Fruit fly (Drosophila melanogaster): ENCODE measurements around the gene Hmgcr.

Hmgcr gene

dm6 chr3R:23782456-23783402, 49.6 kb downstream of the Hmgcr start (continued):
- peak; percentile 71 for TF ChIP-seq NfI (GFP tag; optimal IDR thresholded peaks at IDR 0.05)
- TF ChIP-seq CG9797 (GFP tag; optimal IDR thresholded peaks at IDR 0.05): peak; percentile 32
- TF ChIP-seq CG7963 (GFP tag; IDR thresholded peaks at IDR 0.05; ENCODE audit: partially characterized antibody): no peak
- peak; percentile 49 for TF ChIP-seq CG2116 (GFP tag; optimal IDR thresholded peaks at IDR 0.05)
- no peak for TF ChIP-seq Hand (GFP tag; optimal IDR thresholded peaks at IDR 0.05)
- TF ChIP-seq CG8290 (GFP tag; optimal IDR thresholded peaks at IDR 0.05): peak; percentile 74
- TF ChIP-seq CG8290 (tag; optimal IDR thresholded peaks at IDR 0.05): peak; percentile 79 to 89
- TF ChIP-seq ab (GFP tag; optimal IDR thresholded peaks at IDR 0.05): peak; percentile 83
- peak; percentile 84 for TF ChIP-seq Fer1 (GFP tag; optimal IDR thresholded peaks at IDR 0.05)
- TF ChIP-seq bcd (GFP tag; optimal IDR thresholded peaks at IDR 0.05): peak; percentile 85
- TF ChIP-seq croc (GFP tag; conservative IDR thresholded peaks at IDR 0.05): peak; percentile 87
- TF ChIP-seq crp (GFP tag; optimal IDR thresholded peaks at IDR 0.05): peak in 1 of 2 experiments; percentile 51
- 0 out of 2 replicates have a peak, but pooled peaks have one; percentile 22 for TF ChIP-seq nerfin-2 (GFP tag; IDR thresholded peaks at IDR 0.05; ENCODE audit: partially characterized antibody)
- TF ChIP-seq Oli (tag; optimal IDR thresholded peaks at IDR 0.05): peak; percentile 92
- peak; percentile 38 for TF ChIP-seq CHES-1-like (GFP tag; optimal IDR thresholded peaks at IDR 0.05)
- peak; percentile 43 for TF ChIP-seq CG7271 (tag; optimal IDR thresholded peaks at IDR 0.05)
- TF ChIP-seq NC2β (GFP tag; optimal IDR thresholded peaks at IDR 0.05): peak; percentile 86
- TF ChIP-seq CG6813 (GFP tag; optimal IDR thresholded peaks at IDR 0.05): peak; percentile 82
- peak; percentile 95 for TF ChIP-seq HLHmδ (GFP tag; optimal IDR thresholded peaks at IDR 0.05)
- peak; percentile 75 for TF ChIP-seq CG10431 (GFP tag; optimal IDR thresholded peaks at IDR 0.05)
- peak; percentile 44 to 72 for TF ChIP-seq Trl (optimal IDR thresholded peaks at IDR 0.05)
- TF ChIP-seq Trl (GFP tag; optimal IDR thresholded peaks at IDR 0.05): peak; percentile 66
- peak; percentile 81 for TF ChIP-seq CG1024 (GFP tag; IDR thresholded peaks at IDR 0.05)
- TF ChIP-seq pho (GFP tag; optimal IDR thresholded peaks at IDR 0.05): peak; percentile 9
- TF ChIP-seq MBD-R2 (GFP tag; IDR thresholded peaks at IDR 0.05): peak; percentile 32; the same call in 1 of the 2 replicates
- peak; percentile 95 for TF ChIP-seq GATAe (GFP tag; conservative IDR thresholded peaks at IDR 0.05)
- peak; percentile 72 for TF ChIP-seq CG31365 (tag; optimal IDR thresholded peaks at IDR 0.05)
- peak; percentile 84 for TF ChIP-seq sim (GFP tag; IDR thresholded peaks at IDR 0.05)
- peak; percentile 78 for TF ChIP-seq Meics (GFP tag; optimal IDR thresholded peaks at IDR 0.05)
- no peak for TF ChIP-seq CG8478 (optimal IDR thresholded peaks at IDR 0.05)
- peak; percentile 81 for TF ChIP-seq CG8359 (GFP tag; optimal IDR thresholded peaks at IDR 0.05; ENCODE audit: borderline replicate concordance)
- TF ChIP-seq sens (GFP tag): peak; percentile 99
- TF ChIP-seq CG30020 (tag; optimal IDR thresholded peaks at IDR 0.05): peak; percentile 68
- peak; percentile 80 for TF ChIP-seq CG14667 (GFP tag; IDR thresholded peaks at IDR 0.05)
- peak; percentile 87 for TF ChIP-seq CG18476 (GFP tag; optimal IDR thresholded peaks at IDR 0.05)
- peak; percentile 94 for TF ChIP-seq CG31441 (GFP tag; IDR thresholded peaks at IDR 0.05)
- peak; percentile 95 for TF ChIP-seq zfh1 (GFP tag; IDR thresholded peaks at IDR 0.05)
- no peak for TF ChIP-seq Lpt (GFP tag; optimal IDR thresholded peaks at IDR 0.05)
- TF ChIP-seq Taf1 (GFP tag; IDR thresholded peaks at IDR 0.05): no peak
- peak; percentile 52 for TF ChIP-seq psq (GFP tag; optimal IDR thresholded peaks at IDR 0.05)
- TF ChIP-seq abd-A (tag; optimal IDR thresholded peaks at IDR 0.05): peak; percentile 48
- TF ChIP-seq dimm (GFP tag; IDR thresholded peaks at IDR 0.05): peak; percentile 56
- TF ChIP-seq tll (GFP tag; optimal IDR thresholded peaks at IDR 0.05): peak in 1 of 2 experiments; percentile 80
- peak; percentile 95 for TF ChIP-seq CG17829 (tag; optimal IDR thresholded peaks at IDR 0.05)
- peak; percentile 78 for TF ChIP-seq danr (GFP tag; IDR thresholded peaks at IDR 0.05)
- TF ChIP-seq zen (tag; optimal IDR thresholded peaks at IDR 0.05): peak; percentile 92
- TF ChIP-seq Drgx (GFP tag; IDR thresholded peaks at IDR 0.05): peak; percentile 88
- TF ChIP-seq Elba2 (GFP tag; optimal IDR thresholded peaks at IDR 0.05): peak; percentile 28
- peak; percentile 1 to 42 for TF ChIP-seq insv (GFP tag; optimal IDR thresholded peaks at IDR 0.05)
